Fruit fly (Drosophila melanogaster) whole organism, embryonic: ENCODE measurements around the gene MICU3.
A peak's percentile ranks its signal among the peaks of the same experiment; 100 is the strongest.

ENCODE experiments used
- ATbp ChIP-seq: fragments of 200-800 bp; sonication (Bioruptor generic); optimal IDR thresholded peaks from 2 replicates; lab custom pipeline; 2017; ENCODE audit warnings: missing biosample characterization, mild to moderate bottlenecking, missing genetic modification characterization, missing genetic modification reagents
- Adf1 ChIP-seq: fragments of 200-800 bp; sonication (Bioruptor generic); IDR thresholded peaks from 2 replicates; pipeline ENCODE4 v1.3.6; 2022; ENCODE audit warnings: missing biosample characterization, missing genetic modification characterization
- BtbVII ChIP-seq: fragments of 200-800 bp; sonication (Bioruptor generic); optimal IDR thresholded peaks from 3 replicates; lab custom pipeline; 2017; ENCODE audit warnings: missing biosample characterization, mild to moderate bottlenecking, missing genetic modification characterization
- Bteb2 ChIP-seq: fragments of 200-800 bp; sonication (Bioruptor generic); optimal IDR thresholded peaks from 2 replicates; lab custom pipeline; 2016; ENCODE audit warnings: missing biosample characterization, missing genetic modification characterization
- CG10366 ChIP-seq: fragments of 200-800 bp; sonication (Bioruptor generic); IDR thresholded peaks from 2 replicates; pipeline ENCODE4 v1.3.6; 2022; ENCODE audit warnings: missing biosample characterization, missing genetic modification characterization
- CG12236 ChIP-seq: fragments of 200-800 bp; sonication (Bioruptor generic); optimal IDR thresholded peaks from 2 replicates; lab custom pipeline; 2016; ENCODE audit warnings: missing biosample characterization, missing genetic modification characterization
- CG12299 ChIP-seq: fragments of 200-800 bp; sonication (Bioruptor generic); optimal IDR thresholded peaks from 2 replicates; lab custom pipeline; 2018; ENCODE audit warnings: missing biosample characterization, mild to moderate bottlenecking, missing genetic modification characterization
- CG17361 ChIP-seq: fragments of 200-800 bp; sonication (Bioruptor generic); IDR thresholded peaks from 3 replicates; pipeline ENCODE4 v1.3.6; 2022; ENCODE audit warnings: missing biosample characterization, missing genetic modification characterization
- CG17829 ChIP-seq: fragments of 200-800 bp; optimal IDR thresholded peaks from 2 replicates; lab custom pipeline; 2019; ENCODE audit warnings: missing biosample characterization, mild to moderate bottlenecking, missing genetic modification characterization, moderate library complexity
- CG1792 ChIP-seq: fragments of 200-800 bp; sonication (Bioruptor generic); optimal IDR thresholded peaks from 2 replicates; lab custom pipeline; 2016; ENCODE audit warnings: missing biosample characterization, missing genetic modification characterization
- CG18764 ChIP-seq: fragments of 200-800 bp; sonication (Bioruptor generic); optimal IDR thresholded peaks from 3 replicates; lab custom pipeline; 2016; ENCODE audit warnings: missing biosample characterization, missing genetic modification characterization
- CG2678 ChIP-seq: fragments of 200-800 bp; sonication (Bioruptor generic); optimal IDR thresholded peaks from 3 replicates; lab custom pipeline; 2019; ENCODE audit warnings: missing biosample characterization, mild to moderate bottlenecking, missing genetic modification characterization, moderate library complexity
- CG2889 ChIP-seq: fragments of 200-800 bp; sonication (Bioruptor generic); IDR thresholded peaks from 3 replicates; pipeline ENCODE4 v1.3.6; 2022; ENCODE audit warnings: missing biosample characterization, missing genetic modification characterization
- CG31224 ChIP-seq: fragments of 200-800 bp; sonication (Bioruptor generic); IDR thresholded peaks from 2 replicates; pipeline ENCODE4 v1.3.6; 2022; ENCODE audit warnings: missing biosample characterization, missing genetic modification characterization
- CG31388 ChIP-seq: fragments of 200-800 bp; sonication (Bioruptor generic); optimal IDR thresholded peaks from 2 replicates; lab custom pipeline; 2016; ENCODE audit warnings: missing biosample characterization, missing genetic modification characterization
- CG32532 ChIP-seq: fragments of 200-800 bp; sonication (Bioruptor generic); IDR thresholded peaks from 2 replicates; pipeline ENCODE4 v1.3.6; 2022; ENCODE audit warnings: missing biosample characterization, missing genetic modification characterization
- CG33213 ChIP-seq: fragments of 200-800 bp; sonication (Bioruptor generic); optimal IDR thresholded peaks from 3 replicates; lab custom pipeline; 2016; ENCODE audit warnings: missing biosample characterization, missing genetic modification characterization
- CG42726 ChIP-seq: fragments of 200-800 bp; sonication (Bioruptor generic); IDR thresholded peaks from 2 replicates; pipeline ENCODE4 v1.3.6; 2022; ENCODE audit warnings: missing biosample characterization, missing genetic modification characterization; ENCODE audit not compliant: partially characterized antibody
- CG5953 ChIP-seq: fragments of 200-800 bp; sonication (Bioruptor generic); IDR thresholded peaks from 2 replicates; pipeline ENCODE4 v1.3.6; 2022; ENCODE audit warnings: missing biosample characterization, missing genetic modification characterization
- CG8290 ChIP-seq, 3 experiments: fragments of 200-800 bp; sonication (Bioruptor generic); optimal IDR thresholded peaks; 2 replicates each; lab custom pipeline; 2016 to 2019; ENCODE audit warnings: missing biosample characterization in 3 of 3, missing genetic modification characterization in 3 of 3, mild to moderate bottlenecking in 2 of 3, moderate library complexity in 1 of 3
- CG8924 ChIP-seq: fragments of 200-800 bp; optimal IDR thresholded peaks from 3 replicates; lab custom pipeline; 2019; ENCODE audit warnings: missing biosample characterization, mild to moderate bottlenecking, missing genetic modification characterization, moderate library complexity
- CG8944 ChIP-seq: fragments of 200-800 bp; sonication (Bioruptor generic); optimal IDR thresholded peaks from 3 replicates; lab custom pipeline; 2016; ENCODE audit warnings: missing biosample characterization, missing genetic modification characterization
- CoRest ChIP-seq: fragments of 200-800 bp; sonication (Bioruptor generic); optimal IDR thresholded peaks from 3 replicates; lab custom pipeline; 2018; ENCODE audit warnings: missing biosample characterization, mild to moderate bottlenecking, missing genetic modification characterization, moderate library complexity
- Dip2 ChIP-seq: fragments of 200-800 bp; sonication (Bioruptor generic); IDR thresholded peaks from 2 replicates; pipeline ENCODE4 v1.3.6; 2022; ENCODE audit warnings: missing biosample characterization, missing genetic modification characterization
- Ets97D ChIP-seq: fragments of 200-800 bp; sonication (Bioruptor generic); optimal IDR thresholded peaks from 3 replicates; lab custom pipeline; 2016; ENCODE audit warnings: missing biosample characterization, missing genetic modification characterization
- Hsf ChIP-seq: fragments of 200-800 bp; sonication (Bioruptor generic); optimal IDR thresholded peaks from 3 replicates; lab custom pipeline; 2016; ENCODE audit warnings: missing biosample characterization, missing genetic modification characterization
- Side ChIP-seq: fragments of 200-800 bp; sonication (Bioruptor generic); optimal IDR thresholded peaks from 2 replicates; lab custom pipeline; 2016; ENCODE audit warnings: missing biosample characterization, missing genetic modification characterization
- Xrp1 ChIP-seq: fragments of 200-800 bp; sonication (Bioruptor generic); IDR thresholded peaks from 2 replicates; pipeline ENCODE4 v1.3.6; 2022; ENCODE audit warnings: missing biosample characterization, missing genetic modification characterization
- ara ChIP-seq: fragments of 200-800 bp; sonication (Bioruptor generic); IDR thresholded peaks from 2 replicates; pipeline ENCODE4 v1.3.6; 2022; ENCODE audit warnings: missing biosample characterization, missing genetic modification characterization
- ase ChIP-seq: fragments of 200-800 bp; sonication (Bioruptor generic); IDR thresholded peaks from 3 replicates; pipeline ENCODE4 v1.3.6; 2022; ENCODE audit warnings: missing biosample characterization, missing genetic modification characterization
- az2 ChIP-seq: fragments of 200-800 bp; sonication (Bioruptor generic); optimal IDR thresholded peaks from 3 replicates; lab custom pipeline; 2016; ENCODE audit warnings: missing biosample characterization, missing genetic modification characterization
- bigmax ChIP-seq: fragments of 200-800 bp; sonication (Bioruptor generic); optimal IDR thresholded peaks from 2 replicates; lab custom pipeline; 2018; ENCODE audit warnings: missing biosample characterization, mild to moderate bottlenecking, missing genetic modification characterization
- bowl ChIP-seq: fragments of 200-800 bp; sonication (Bioruptor generic); IDR thresholded peaks from 2 replicates; pipeline ENCODE4 v1.3.6; 2022; ENCODE audit warnings: missing biosample characterization, missing genetic modification characterization
- eve ChIP-seq, 2 experiments: fragments of >200 bp; optimal IDR thresholded peaks; 2 replicates each; lab custom pipeline; 2017; ENCODE audit warnings: missing biosample characterization in 2 of 2, missing genetic modification characterization in 2 of 2
- fd64A ChIP-seq: fragments of 200-800 bp; sonication (Bioruptor generic); optimal IDR thresholded peaks from 3 replicates; lab custom pipeline; 2018; ENCODE audit warnings: missing biosample characterization, mild to moderate bottlenecking, missing genetic modification characterization
- fd96Cb ChIP-seq: fragments of 200-800 bp; sonication (Bioruptor generic); optimal IDR thresholded peaks from 2 replicates; lab custom pipeline; 2018; ENCODE audit warnings: missing biosample characterization, mild to moderate bottlenecking, missing genetic modification characterization, moderate library complexity
- gce ChIP-seq: fragments of 200-800 bp; sonication (Bioruptor generic); IDR thresholded peaks from 3 replicates; pipeline ENCODE4 v1.3.6; 2022; ENCODE audit warnings: missing biosample characterization, missing genetic modification characterization
- gcm2 ChIP-seq: fragments of 200-800 bp; sonication (Bioruptor generic); optimal IDR thresholded peaks from 2 replicates; lab custom pipeline; 2016; ENCODE audit warnings: missing biosample characterization, missing genetic modification characterization
- ham ChIP-seq: fragments of 200-800 bp; sonication (Bioruptor generic); IDR thresholded peaks from 2 replicates; pipeline ENCODE4 v1.3.6; 2022; ENCODE audit warnings: missing biosample characterization, missing genetic modification characterization
- lmd ChIP-seq: fragments of 200-800 bp; sonication (Bioruptor generic); IDR thresholded peaks from 2 replicates; pipeline ENCODE4 v1.3.6; 2022; ENCODE audit warnings: missing biosample characterization, missing genetic modification characterization
- oc ChIP-seq: fragments of 200-800 bp; sonication (Bioruptor generic); optimal IDR thresholded peaks from 2 replicates; lab custom pipeline; 2018; ENCODE audit warnings: missing biosample characterization, mild to moderate bottlenecking, missing genetic modification characterization, moderate library complexity
- odd ChIP-seq: fragments of 200-800 bp; sonication (Bioruptor generic); optimal IDR thresholded peaks from 2 replicates; lab custom pipeline; 2017; ENCODE audit warnings: missing biosample characterization, mild to moderate bottlenecking, missing genetic modification characterization
- pb ChIP-seq: fragments of 200-800 bp; sonication (Bioruptor generic); optimal IDR thresholded peaks from 3 replicates; lab custom pipeline; 2016; ENCODE audit warnings: missing biosample characterization, missing genetic modification characterization
- pros ChIP-seq: fragments of 200-800 bp; sonication (Bioruptor generic); optimal IDR thresholded peaks from 3 replicates; lab custom pipeline; 2019; ENCODE audit warnings: missing biosample characterization, mild to moderate bottlenecking, missing genetic modification characterization, moderate library complexity
- sd ChIP-seq: fragments of 200-800 bp; sonication (Bioruptor generic); optimal IDR thresholded peaks from 3 replicates; lab custom pipeline; 2018; ENCODE audit warnings: missing biosample characterization, mild to moderate bottlenecking, missing genetic modification characterization, moderate library complexity
- shn ChIP-seq: fragments of 200-800 bp; sonication (Bioruptor generic); optimal IDR thresholded peaks from 3 replicates; lab custom pipeline; 2016; ENCODE audit warnings: missing biosample characterization, missing genetic modification characterization
- so ChIP-seq: fragments of 200-800 bp; sonication (Bioruptor generic); IDR thresholded peaks from 3 replicates; pipeline ENCODE4 v1.3.6; 2022; ENCODE audit warnings: missing biosample characterization, missing genetic modification characterization
- tup ChIP-seq: fragments of 200-800 bp; sonication (Bioruptor generic); optimal IDR thresholded peaks from 2 replicates; lab custom pipeline; 2016; ENCODE audit warnings: missing biosample characterization, mild to moderate bottlenecking, missing genetic modification characterization, moderate library complexity
- usp ChIP-seq: fragments of >200 bp; optimal IDR thresholded peaks from 2 replicates; lab custom pipeline; 2017; ENCODE audit warnings: missing biosample characterization, missing genetic modification characterization

Gene MICU3

DNA sequence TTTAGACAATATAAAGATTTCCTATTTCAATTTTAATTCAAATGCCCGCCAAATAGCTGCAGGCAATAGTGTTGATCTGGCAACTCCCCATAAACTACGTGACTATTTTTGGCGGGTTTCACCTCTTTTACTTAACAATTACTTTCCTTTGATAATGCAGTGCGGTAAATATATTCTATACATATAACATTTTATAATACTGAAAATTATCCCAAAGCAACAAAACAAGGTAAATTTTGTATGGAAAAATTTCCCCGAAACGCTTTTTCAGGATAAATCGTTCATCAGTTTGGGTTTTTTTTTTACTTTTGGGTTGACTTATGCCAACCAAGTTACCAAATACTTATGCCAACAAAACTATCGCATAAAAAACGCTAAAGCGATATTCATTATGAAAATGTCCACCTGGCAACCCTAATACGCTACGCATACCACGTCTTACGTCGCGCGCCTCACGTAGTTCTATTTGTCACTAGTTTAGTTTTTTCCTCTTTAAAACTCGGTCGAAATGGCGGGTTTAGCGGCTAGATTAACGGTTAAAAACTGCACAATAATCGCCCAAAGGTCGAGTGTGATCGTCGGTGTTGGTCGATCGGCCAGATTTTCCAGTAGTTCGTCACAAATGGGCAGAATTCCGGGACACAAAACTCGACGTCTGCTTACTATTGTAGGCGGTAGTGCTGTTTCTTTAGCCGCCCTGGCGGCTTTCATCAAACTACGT is at the start of gene MICU3 (continued):
- TF ChIP-seq lmd (GFP tag; lab: Robert Waterston, UW), result peak; percentile 63
- peak; percentile 71 for TF ChIP-seq CG8944 (GFP tag; lab: Kevin White, UChicago)
- 0 out of 2 replicates have a peak, but pooled peaks have one; percentile 48 for TF ChIP-seq CG31224
- peak; percentile 73; the same call in 2 of the 3 replicates for TF ChIP-seq CG17361 (GFP tag; lab: Robert Waterston, UW)
- peak; percentile 73 for TF ChIP-seq CG32532
- TF ChIP-seq CG5953 (GFP tag; lab: Robert Waterston, UW), result 0 out of 2 replicates have a peak, but pooled peaks have one; percentile 13
- TF ChIP-seq CG2678 (tag; lab: Kevin White, UChicago), result peak; percentile 69
- TF ChIP-seq CG17829, result peak; percentile 33
- TF ChIP-seq usp (GFP tag; lab: Kevin White, UChicago), result no peak
- TF ChIP-seq CG42726 (GFP tag; lab: Robert Waterston, UW), result 0 out of 2 replicates have a peak, but pooled peaks have one; percentile 12
- TF ChIP-seq Ets97D (GFP tag; lab: Kevin White, UChicago), result peak; percentile 41
- TF ChIP-seq pb, result peak; percentile 35
- TF ChIP-seq tup (GFP tag; lab: Kevin White, UChicago), result no peak
- peak; percentile 22 for TF ChIP-seq CG1792
- TF ChIP-seq ham (GFP tag; lab: Robert Waterston, UW), result no peak
- TF ChIP-seq CG2889 (GFP tag; lab: Robert Waterston, UW), result 0 out of 3 replicates have a peak, but pooled peaks have one; percentile 52
- TF ChIP-seq CG8924 (tag; lab: Kevin White, UChicago), result peak; percentile 43
- TF ChIP-seq ara (GFP tag; lab: Robert Waterston, UW), result 0 out of 2 replicates have a peak, but pooled peaks have one; percentile 37
- TF ChIP-seq Xrp1, result peak; percentile 48; the same call in 1 of the 2 replicates
- TF ChIP-seq fd64A (GFP tag; lab: Kevin White, UChicago), result no peak
- peak; percentile 62 for TF ChIP-seq az2 (GFP tag; lab: Kevin White, UChicago)
- TF ChIP-seq CoRest, result peak; percentile 81
- TF ChIP-seq CG31388 (GFP tag; lab: Kevin White, UChicago), result no peak
- TF ChIP-seq Adf1 (GFP tag; lab: Robert Waterston, UW), result no peak
- TF ChIP-seq bigmax, result no peak
- no peak for TF ChIP-seq CG12236 (GFP tag; lab: Kevin White, UChicago)
- no peak for TF ChIP-seq Dip2 (GFP tag; lab: Robert Waterston, UW)
- no peak for TF ChIP-seq CG12299 (tag; lab: Kevin White, UChicago)
- peak in 1 of 2 experiments; percentile 87 for TF ChIP-seq eve (GFP tag; optimal IDR thresholded peaks at IDR 0.05; lab: Kevin White, UChicago)
- TF ChIP-seq CG18764 (GFP tag; lab: Kevin White, UChicago), result peak; percentile 67
- peak; percentile 46 for TF ChIP-seq sd
- TF ChIP-seq CG33213 (GFP tag; lab: Kevin White, UChicago), result peak; percentile 57
- peak; percentile 71 for TF ChIP-seq Hsf (GFP tag; lab: Kevin White, UChicago)
- TF ChIP-seq BtbVII, result no peak
- TF ChIP-seq fd96Cb (tag; lab: Kevin White, UChicago), result peak; percentile 47
- no peak for TF ChIP-seq gce (GFP tag; lab: Robert Waterston, UW)
- TF ChIP-seq Side (GFP tag; lab: Kevin White, UChicago), result peak; percentile 10
- TF ChIP-seq odd (GFP tag; lab: Kevin White, UChicago), result no peak
- no peak for TF ChIP-seq ATbp
- TF ChIP-seq so (GFP tag; lab: Robert Waterston, UW), result no peak
- TF ChIP-seq Bteb2 (GFP tag; lab: Kevin White, UChicago), result peak; percentile 15
- TF ChIP-seq bowl, result 0 out of 2 replicates have a peak, but pooled peaks have one; percentile 18
- peak; percentile 33 for TF ChIP-seq shn (GFP tag; lab: Kevin White, UChicago)
- peak; percentile 52 for TF ChIP-seq CG10366
- no peak for TF ChIP-seq gcm2 (GFP tag; lab: Kevin White, UChicago)
- peak; percentile 28 for TF ChIP-seq CG8290 (GFP tag; optimal IDR thresholded peaks at IDR 0.05; lab: Kevin White, UChicago)
- peak in 1 of 2 experiments; percentile 51 for TF ChIP-seq CG8290 (tag; optimal IDR thresholded peaks at IDR 0.05; lab: Kevin White, UChicago)
- no peak for TF ChIP-seq pros
- no peak for TF ChIP-seq oc (tag; lab: Kevin White, UChicago)
- 0 out of 3 replicates have a peak, but pooled peaks have one; percentile 38 for TF ChIP-seq ase
